Fruit fly (Drosophila melanogaster) whole organism, embryonic: Measurements from ENCODE around the gene CG45105.

Source experiments
- Atf6 ChIP-seq: fragments of 200-800 bp; sonication (Bioruptor generic); IDR thresholded peaks from 2 replicates; pipeline ENCODE4 v1.3.6; 2022; ENCODE audit warnings: missing biosample characterization, missing genetic modification characterization
- BtbVII ChIP-seq: fragments of 200-800 bp; sonication (Bioruptor generic); optimal IDR thresholded peaks from 3 replicates; lab custom pipeline; 2017; ENCODE audit warnings: missing biosample characterization, mild to moderate bottlenecking, missing genetic modification characterization
- CG10147 ChIP-seq: fragments of 200-800 bp; sonication (Bioruptor generic); optimal IDR thresholded peaks from 2 replicates; lab custom pipeline; 2019; ENCODE audit warnings: missing biosample characterization, mild to moderate bottlenecking, missing genetic modification characterization, moderate library complexity
- CG10431 ChIP-seq: fragments of 200-800 bp; sonication (Bioruptor generic); optimal IDR thresholded peaks from 3 replicates; lab custom pipeline; 2018; ENCODE audit warnings: missing biosample characterization, mild to moderate bottlenecking, missing genetic modification characterization
- CG11247 ChIP-seq: fragments of 200-800 bp; sonication (Bioruptor generic); IDR thresholded peaks from 2 replicates; pipeline ENCODE4 v1.3.6; 2022; ENCODE audit warnings: missing biosample characterization, missing genetic modification characterization
- CG12299 ChIP-seq: fragments of 200-800 bp; sonication (Bioruptor generic); optimal IDR thresholded peaks from 2 replicates; lab custom pipeline; 2018; ENCODE audit warnings: missing biosample characterization, mild to moderate bottlenecking, missing genetic modification characterization
- CG12391 ChIP-seq: fragments of 200-800 bp; sonication (Bioruptor generic); optimal IDR thresholded peaks from 3 replicates; lab custom pipeline; 2018; ENCODE audit warnings: missing biosample characterization, mild to moderate bottlenecking, missing genetic modification characterization, moderate library complexity
- CG12659 ChIP-seq: fragments of 200-800 bp; sonication (Bioruptor generic); optimal IDR thresholded peaks from 3 replicates; lab custom pipeline; 2017; ENCODE audit warnings: mild to moderate bottlenecking, missing biosample characterization, missing genetic modification reagents, missing genetic modification characterization
- CG12744 ChIP-seq: fragments of 200-800 bp; sonication (Bioruptor generic); optimal IDR thresholded peaks from 2 replicates; lab custom pipeline; 2016; ENCODE audit warnings: missing biosample characterization, missing genetic modification characterization
- CG13287 ChIP-seq: fragments of 200-800 bp; sonication (Bioruptor generic); IDR thresholded peaks from 2 replicates; pipeline ENCODE4 v1.3.6; 2022; ENCODE audit warnings: missing biosample characterization, missing genetic modification characterization; ENCODE audit not compliant: partially characterized antibody
- CG13624 ChIP-seq: fragments of 200-800 bp; sonication (Bioruptor generic); optimal IDR thresholded peaks from 2 replicates; lab custom pipeline; 2016; ENCODE audit warnings: missing biosample characterization, missing genetic modification characterization
- CG15514 ChIP-seq: fragments of 200-800 bp; sonication (Bioruptor generic); optimal IDR thresholded peaks from 3 replicates; lab custom pipeline; 2017; ENCODE audit warnings: missing biosample characterization, missing genetic modification characterization, mild to moderate bottlenecking, moderate library complexity, missing genetic modification reagents
- CG1603 ChIP-seq: fragments of 200-800 bp; sonication (Bioruptor generic); optimal IDR thresholded peaks from 2 replicates; lab custom pipeline; 2019; ENCODE audit warnings: missing biosample characterization, mild to moderate bottlenecking, missing genetic modification characterization, moderate library complexity
- CG16815 ChIP-seq: fragments of 200-800 bp; sonication (Bioruptor generic); optimal IDR thresholded peaks from 3 replicates; lab custom pipeline; 2017; ENCODE audit warnings: missing biosample characterization, mild to moderate bottlenecking, missing genetic modification characterization
- CG17186 ChIP-seq: fragments of 200-800 bp; sonication (Bioruptor generic); optimal IDR thresholded peaks from 3 replicates; lab custom pipeline; 2017; ENCODE audit warnings: missing biosample characterization, missing genetic modification reagents, missing genetic modification characterization
- CG17385 ChIP-seq: fragments of 200-800 bp; sonication (Bioruptor generic); optimal IDR thresholded peaks from 3 replicates; lab custom pipeline; 2018; ENCODE audit warnings: missing biosample characterization, mild to moderate bottlenecking, missing genetic modification characterization
- CG17802 ChIP-seq: fragments of 200-800 bp; sonication (Bioruptor generic); optimal IDR thresholded peaks from 2 replicates; lab custom pipeline; 2018; ENCODE audit warnings: missing biosample characterization, mild to moderate bottlenecking, missing genetic modification characterization, moderate library complexity
- CG1792 ChIP-seq: fragments of 200-800 bp; sonication (Bioruptor generic); optimal IDR thresholded peaks from 2 replicates; lab custom pipeline; 2016; ENCODE audit warnings: missing biosample characterization, missing genetic modification characterization
- CG2120 ChIP-seq: fragments of 200-800 bp; sonication (Bioruptor generic); optimal IDR thresholded peaks from 3 replicates; lab custom pipeline; 2016; ENCODE audit warnings: missing biosample characterization, missing genetic modification characterization
- CG30020 ChIP-seq: fragments of 200-800 bp; optimal IDR thresholded peaks from 2 replicates; lab custom pipeline; 2019; ENCODE audit warnings: missing biosample characterization, mild to moderate bottlenecking, missing genetic modification characterization, moderate library complexity
- CG31441 ChIP-seq: fragments of 200-800 bp; sonication (Bioruptor generic); IDR thresholded peaks from 2 replicates; pipeline ENCODE4 v1.3.6; 2022; ENCODE audit warnings: missing biosample characterization, missing genetic modification characterization
- CG43689 ChIP-seq: fragments of 200-800 bp; sonication (Bioruptor generic); IDR thresholded peaks from 2 replicates; pipeline ENCODE4 v1.3.6; 2022; ENCODE audit warnings: missing biosample characterization, missing genetic modification characterization
- CG6254 ChIP-seq: fragments of 200-800 bp; sonication (Bioruptor generic); optimal IDR thresholded peaks from 3 replicates; lab custom pipeline; 2017; ENCODE audit warnings: mild to moderate bottlenecking, missing biosample characterization, missing genetic modification reagents, missing genetic modification characterization
- CG7963 ChIP-seq: fragments of 200-800 bp; sonication (Bioruptor generic); IDR thresholded peaks from 3 replicates; pipeline ENCODE4 v1.3.6; 2022; ENCODE audit warnings: missing biosample characterization, missing genetic modification characterization; ENCODE audit not compliant: partially characterized antibody
- CG8359 ChIP-seq: fragments of 200-800 bp; sonication (Bioruptor generic); optimal IDR thresholded peaks from 2 replicates; lab custom pipeline; 2017; ENCODE audit warnings: missing biosample characterization, mild to moderate bottlenecking, missing genetic modification characterization, borderline replicate concordance
- CG8765 ChIP-seq: fragments of 200-800 bp; sonication (Bioruptor generic); IDR thresholded peaks from 2 replicates; pipeline ENCODE4 v1.3.6; 2022; ENCODE audit warnings: missing biosample characterization, missing genetic modification characterization
- GATAe ChIP-seq: fragments of 200-800 bp; sonication (Bioruptor generic); conservative IDR thresholded peaks from 2 replicates; pipeline ENCODE4 v1.3.6; 2022; ENCODE audit warnings: missing biosample characterization, missing genetic modification characterization
- Gug ChIP-seq: fragments of 200-800 bp; sonication (Bioruptor generic); IDR thresholded peaks from 4 replicates; pipeline ENCODE4 v1.3.6; 2022; ENCODE audit warnings: missing biosample characterization, missing genetic modification characterization
- Lpt ChIP-seq: fragments of >200 bp; optimal IDR thresholded peaks from 2 replicates; lab custom pipeline; 2018; ENCODE audit warnings: missing biosample characterization, missing genetic modification characterization
- NC2α ChIP-seq: fragments of 200-800 bp; sonication (Bioruptor generic); optimal IDR thresholded peaks from 2 replicates; lab custom pipeline; 2016; ENCODE audit warnings: missing biosample characterization, missing genetic modification characterization
- Nf-YB ChIP-seq: fragments of 200-800 bp; sonication (Bioruptor generic); optimal IDR thresholded peaks from 3 replicates; lab custom pipeline; 2019; ENCODE audit warnings: missing biosample characterization, mild to moderate bottlenecking, missing genetic modification characterization, moderate library complexity
- Opbp ChIP-seq: fragments of 200-800 bp; sonication (Bioruptor generic); IDR thresholded peaks from 3 replicates; pipeline ENCODE4 v1.3.6; 2022; ENCODE audit warnings: missing biosample characterization, missing genetic modification characterization; ENCODE audit not compliant: partially characterized antibody
- Side ChIP-seq: fragments of 200-800 bp; sonication (Bioruptor generic); optimal IDR thresholded peaks from 2 replicates; lab custom pipeline; 2016; ENCODE audit warnings: missing biosample characterization, missing genetic modification characterization
- Sox102F ChIP-seq: fragments of 200-800 bp; sonication (Bioruptor generic); optimal IDR thresholded peaks from 2 replicates; lab custom pipeline; 2018; ENCODE audit warnings: missing biosample characterization, mild to moderate bottlenecking, missing genetic modification characterization, moderate library complexity
- Usf ChIP-seq: fragments of 200-800 bp; sonication (Bioruptor generic); optimal IDR thresholded peaks from 2 replicates; lab custom pipeline; 2017; ENCODE audit warnings: missing genotype, missing biosample characterization, missing genetic modification characterization
- Vsx1 ChIP-seq: fragments of 200-800 bp; sonication (Bioruptor generic); optimal IDR thresholded peaks from 2 replicates; lab custom pipeline; 2017; ENCODE audit warnings: missing biosample characterization, mild to moderate bottlenecking, missing genetic modification characterization, missing genetic modification reagents
- Xrp1 ChIP-seq: fragments of 200-800 bp; sonication (Bioruptor generic); IDR thresholded peaks from 2 replicates; pipeline ENCODE4 v1.3.6; 2022; ENCODE audit warnings: missing biosample characterization, missing genetic modification characterization
- dmrt11E ChIP-seq: fragments of 200-800 bp; sonication (Bioruptor generic); optimal IDR thresholded peaks from 3 replicates; lab custom pipeline; 2018; ENCODE audit warnings: missing biosample characterization, mild to moderate bottlenecking, missing genetic modification characterization, moderate library complexity
- fu2 ChIP-seq: fragments of 200-800 bp; sonication (Bioruptor generic); optimal IDR thresholded peaks from 2 replicates; lab custom pipeline; 2016; ENCODE audit warnings: missing biosample characterization, missing genetic modification characterization
- gcm ChIP-seq: fragments of 200-800 bp; sonication (Bioruptor generic); optimal IDR thresholded peaks from 2 replicates; lab custom pipeline; 2019; ENCODE audit warnings: missing biosample characterization, mild to moderate bottlenecking, missing genetic modification characterization, moderate library complexity
- gem ChIP-seq: fragments of 200-800 bp; sonication (Bioruptor generic); optimal IDR thresholded peaks from 2 replicates; lab custom pipeline; 2019; ENCODE audit warnings: missing biosample characterization, mild to moderate bottlenecking, missing genetic modification characterization, moderate library complexity
- nerfin-2 ChIP-seq: fragments of 200-800 bp; sonication (Bioruptor generic); IDR thresholded peaks from 2 replicates; pipeline ENCODE4 v1.3.6; 2022; ENCODE audit warnings: missing biosample characterization, missing genetic modification characterization; ENCODE audit not compliant: partially characterized antibody
- ro ChIP-seq: fragments of 200-800 bp; sonication (Bioruptor generic); IDR thresholded peaks from 2 replicates; pipeline ENCODE4 v1.3.6; 2022; ENCODE audit warnings: missing biosample characterization, missing genetic modification characterization
- slp2 ChIP-seq: fragments of 200-800 bp; sonication (Bioruptor generic); optimal IDR thresholded peaks from 2 replicates; lab custom pipeline; 2016; ENCODE audit warnings: missing biosample characterization, missing genetic modification characterization
- sqz ChIP-seq: fragments of 200-800 bp; sonication (Bioruptor generic); optimal IDR thresholded peaks from 3 replicates; lab custom pipeline; 2018; ENCODE audit warnings: missing biosample characterization, mild to moderate bottlenecking, missing genetic modification characterization
- stc ChIP-seq: fragments of 200-800 bp; sonication (Bioruptor generic); IDR thresholded peaks from 2 replicates; pipeline ENCODE4 v1.3.6; 2022; ENCODE audit warnings: missing biosample characterization, missing genetic modification characterization
- sug ChIP-seq: fragments of 200-800 bp; optimal IDR thresholded peaks from 2 replicates; lab custom pipeline; 2019; ENCODE audit warnings: missing biosample characterization, mild to moderate bottlenecking, missing genetic modification characterization, moderate library complexity
- tap ChIP-seq: fragments of 200-800 bp; optimal IDR thresholded peaks from 3 replicates; lab custom pipeline; 2019; ENCODE audit warnings: missing biosample characterization, mild to moderate bottlenecking, missing genetic modification characterization, moderate library complexity
- tin ChIP-seq: fragments of 200-800 bp; sonication (Bioruptor generic); optimal IDR thresholded peaks from 3 replicates; lab custom pipeline; 2016; ENCODE audit warnings: missing biosample characterization, missing genetic modification characterization
- zfh2 ChIP-seq: fragments of 200-800 bp; sonication (Bioruptor generic); optimal IDR thresholded peaks from 2 replicates; lab custom pipeline; 2016; ENCODE audit warnings: missing biosample characterization, missing genetic modification characterization

The CG45105 gene

dm6 chr3R:15933609-15934232, 15.9 kb upstream of the CG45105 start, which contains the start of the genes CG5478 and blp (continued):
- TF ChIP-seq Lpt (GFP tag; lab: Kevin White, UChicago) (no peak), tap (tag; lab: Kevin White, UChicago) (no peak), zfh2 (GFP tag; lab: Kevin White, UChicago) (no peak), CG15514 (GFP tag; lab: Kevin White, UChicago) (peak; percentile 5), CG10431 (GFP tag; lab: Kevin White, UChicago) (no peak), sqz (GFP tag; lab: Kevin White, UChicago) (no peak), Sox102F (GFP tag; lab: Kevin White, UChicago) (no peak), nerfin-2 (GFP tag; lab: Robert Waterston, UW) (peak; percentile 90), dmrt11E (tag; lab: Kevin White, UChicago) (no peak), CG17186 (GFP tag; lab: Kevin White, UChicago) (no peak), CG13287 (GFP tag; lab: Robert Waterston, UW) (peak; percentile 98), CG12744 (GFP tag; lab: Kevin White, UChicago) (no peak), Gug (GFP tag; lab: Robert Waterston, UW) (no peak), BtbVII (GFP tag; lab: Kevin White, UChicago) (no peak), gcm (no peak), NC2α (no peak), tin (GFP tag; lab: Kevin White, UChicago) (no peak), Vsx1 (GFP tag; lab: Kevin White, UChicago) (no peak), CG10147 (no peak), CG1603 (tag; lab: Kevin White, UChicago) (peak; percentile 31), fu2 (GFP tag; lab: Kevin White, UChicago) (no peak), ro (GFP tag; lab: Robert Waterston, UW) (no peak), CG13624 (no peak), Nf-YB (GFP tag; lab: Kevin White, UChicago) (no peak), CG1792 (GFP tag; lab: Kevin White, UChicago) (no peak), CG2120 (GFP tag; lab: Kevin White, UChicago) (no peak), stc (GFP tag; lab: Robert Waterston, UW) (no peak), CG12659 (no peak), CG12391 (no peak), Side (GFP tag; lab: Kevin White, UChicago) (no peak), CG6254 (GFP tag; lab: Kevin White, UChicago) (no peak), slp2 (GFP tag; lab: Kevin White, UChicago) (no peak), CG17385 (no peak), CG31441 (peak; percentile 46), CG8359 (GFP tag; lab: Kevin White, UChicago) (no peak), CG12299 (tag; lab: Kevin White, UChicago) (peak; percentile 23), CG7963 (peak; percentile 88), Xrp1 (GFP tag; lab: Robert Waterston, UW) (no peak), CG16815 (GFP tag; lab: Kevin White, UChicago) (no peak), CG8765 (GFP tag; lab: Robert Waterston, UW) (no peak), Atf6 (GFP tag; lab: Robert Waterston, UW) (no peak), CG11247 (no peak), Usf (GFP tag; lab: Kevin White, UChicago) (no peak), Opbp (GFP tag; lab: Robert Waterston, UW) (peak; percentile 88), gem (tag; lab: Kevin White, UChicago) (no peak), CG30020 (no peak), GATAe (GFP tag; lab: Robert Waterston, UW) (no peak), CG17802 (tag; lab: Kevin White, UChicago) (no peak), CG43689 (GFP tag; lab: Robert Waterston, UW) (no peak), sug (peak; percentile 14)
